Fruit fly (Drosophila melanogaster) whole organism, embryonic: ENCODE measurements around the gene Tasp1.

Source experiments
- Ada2b ChIP-seq: fragments of 200-800 bp; sonication (Bioruptor generic); IDR thresholded peaks from 2 replicates; pipeline ENCODE4 v1.3.6; 2022; ENCODE audit warnings: missing biosample characterization, missing genetic modification characterization
- BEAF-32 ChIP-seq: fragments of 200-800 bp; sonication (Bioruptor generic); optimal IDR thresholded peaks from 3 replicates; lab custom pipeline; 2017; ENCODE audit warnings: missing biosample characterization, missing genetic modification characterization, mild to moderate bottlenecking, moderate library complexity, missing genetic modification reagents
- Bdp1 ChIP-seq: fragments of 200-800 bp; sonication (Bioruptor generic); optimal IDR thresholded peaks from 3 replicates; lab custom pipeline; 2016; ENCODE audit warnings: missing biosample characterization, missing genetic modification characterization
- CG10462 ChIP-seq: fragments of 200-800 bp; sonication (Bioruptor generic); optimal IDR thresholded peaks from 2 replicates; lab custom pipeline; 2016; ENCODE audit warnings: missing biosample characterization, missing genetic modification characterization
- CG11696 ChIP-seq: fragments of 200-800 bp; sonication (Bioruptor generic); IDR thresholded peaks from 2 replicates; pipeline ENCODE4 v1.3.6; 2022; ENCODE audit warnings: missing biosample characterization, missing genetic modification characterization
- CG12155 ChIP-seq: fragments of 200-800 bp; sonication (Bioruptor generic); optimal IDR thresholded peaks from 3 replicates; lab custom pipeline; 2016; ENCODE audit warnings: missing biosample characterization, missing genetic modification characterization
- CG12236 ChIP-seq: fragments of 200-800 bp; sonication (Bioruptor generic); optimal IDR thresholded peaks from 2 replicates; lab custom pipeline; 2016; ENCODE audit warnings: missing biosample characterization, missing genetic modification characterization
- CG14860 ChIP-seq: fragments of 200-800 bp; sonication (Bioruptor generic); IDR thresholded peaks from 3 replicates; pipeline ENCODE4 v1.3.6; 2022; ENCODE audit warnings: missing biosample characterization, missing genetic modification characterization; ENCODE audit not compliant: partially characterized antibody
- CG17186 ChIP-seq: fragments of 200-800 bp; sonication (Bioruptor generic); optimal IDR thresholded peaks from 3 replicates; lab custom pipeline; 2017; ENCODE audit warnings: missing biosample characterization, missing genetic modification reagents, missing genetic modification characterization
- CG2712 ChIP-seq: fragments of 200-800 bp; optimal IDR thresholded peaks from 3 replicates; lab custom pipeline; 2019; ENCODE audit warnings: missing biosample characterization, mild to moderate bottlenecking, missing genetic modification characterization, moderate library complexity
- CG2875 ChIP-seq: fragments of 200-800 bp; sonication (Bioruptor generic); optimal IDR thresholded peaks from 2 replicates; lab custom pipeline; 2017; ENCODE audit warnings: missing biosample characterization, mild to moderate bottlenecking, missing genetic modification characterization, missing genetic modification reagents
- CG32772 ChIP-seq: fragments of 200-800 bp; sonication (Bioruptor generic); IDR thresholded peaks from 2 replicates; pipeline ENCODE4 v1.3.6; 2022; ENCODE audit warnings: missing biosample characterization, missing genetic modification characterization
- CG3726 ChIP-seq: fragments of 200-800 bp; sonication (Bioruptor generic); IDR thresholded peaks from 3 replicates; pipeline ENCODE4, ENCODE4 v1.3.6; 2022; ENCODE audit warnings: missing biosample characterization, missing genetic modification characterization
- CG4328 ChIP-seq: fragments of 200-800 bp; sonication (Bioruptor generic); optimal IDR thresholded peaks from 3 replicates; lab custom pipeline; 2017; ENCODE audit warnings: missing biosample characterization, missing genetic modification reagents, missing genetic modification characterization
- CG4360 ChIP-seq: fragments of 200-800 bp; sonication (Bioruptor generic); IDR thresholded peaks from 2 replicates; pipeline ENCODE4 v1.3.6; 2022; ENCODE audit warnings: missing biosample characterization, missing genetic modification characterization
- CG4730 ChIP-seq: fragments of 200-800 bp; sonication (Bioruptor generic); IDR thresholded peaks from 2 replicates; pipeline ENCODE4 v1.3.6; 2022; ENCODE audit warnings: missing biosample characterization, missing genetic modification characterization
- CG7987 ChIP-seq: fragments of 200-800 bp; sonication (Bioruptor generic); optimal IDR thresholded peaks from 2 replicates; lab custom pipeline; 2018; ENCODE audit warnings: missing biosample characterization, mild to moderate bottlenecking, missing genetic modification characterization, moderate library complexity
- CG9437 ChIP-seq: fragments of 200-800 bp; sonication (Bioruptor generic); optimal IDR thresholded peaks from 2 replicates; lab custom pipeline; 2018; ENCODE audit warnings: missing biosample characterization, mild to moderate bottlenecking, missing genetic modification characterization
- CrebB ChIP-seq: fragments of 200-800 bp; sonication (Bioruptor generic); optimal IDR thresholded peaks from 3 replicates; lab custom pipeline; 2018; ENCODE audit warnings: missing biosample characterization, mild to moderate bottlenecking, missing genetic modification characterization
- Fer1 ChIP-seq: fragments of 200-800 bp; sonication (Bioruptor generic); optimal IDR thresholded peaks from 2 replicates; lab custom pipeline; 2017; ENCODE audit warnings: missing biosample characterization, mild to moderate bottlenecking, missing genetic modification characterization
- Fer2 ChIP-seq: fragments of 200-800 bp; sonication (Bioruptor generic); optimal IDR thresholded peaks from 2 replicates; lab custom pipeline; 2018; ENCODE audit warnings: missing biosample characterization, mild to moderate bottlenecking, missing genetic modification characterization, moderate library complexity
- HmgD ChIP-seq: fragments of 200-800 bp; sonication (Bioruptor generic); optimal IDR thresholded peaks from 3 replicates; lab custom pipeline; 2016; ENCODE audit warnings: missing biosample characterization, missing genetic modification characterization
- Hr78 ChIP-seq, 2 experiments: fragments of 200-800 bp in 1 of 2; fragments of >200 bp in 1 of 2; sonication (Bioruptor generic) in 1 of 2; optimal IDR thresholded peaks; 2 replicates each; lab custom pipeline; 2017 to 2019; ENCODE audit warnings: missing biosample characterization in 2 of 2, missing genetic modification characterization in 2 of 2, mild to moderate bottlenecking in 1 of 2, moderate library complexity in 1 of 2
- NK7.1 ChIP-seq: fragments of 200-800 bp; sonication (Bioruptor generic); optimal IDR thresholded peaks from 3 replicates; lab custom pipeline; 2016; ENCODE audit warnings: missing biosample characterization, missing genetic modification characterization
- Neu2 ChIP-seq: fragments of 200-800 bp; sonication (Bioruptor generic); optimal IDR thresholded peaks from 3 replicates; lab custom pipeline; 2016; ENCODE audit warnings: missing biosample characterization, missing genetic modification characterization, borderline replicate concordance
- Nf-YA ChIP-seq: fragments of 200-800 bp; sonication (Bioruptor generic); IDR thresholded peaks from 2 replicates; pipeline ENCODE4 v1.3.6; 2022; ENCODE audit warnings: missing biosample characterization, missing genetic modification characterization
- NfI ChIP-seq: fragments of 200-800 bp; sonication (Bioruptor generic); optimal IDR thresholded peaks from 3 replicates; lab custom pipeline; 2018; ENCODE audit warnings: missing biosample characterization, mild to moderate bottlenecking, missing genetic modification characterization, moderate library complexity
- Oaz ChIP-seq: fragments of 200-800 bp; sonication (Bioruptor generic); IDR thresholded peaks from 2 replicates; pipeline ENCODE4 v1.3.6; 2022; ENCODE audit warnings: missing biosample characterization, missing genetic modification characterization
- Ssrp ChIP-seq: fragments of 200-800 bp; sonication (Bioruptor generic); optimal IDR thresholded peaks from 2 replicates; lab custom pipeline; 2018; ENCODE audit warnings: missing biosample characterization, mild to moderate bottlenecking, missing genetic modification characterization, moderate library complexity
- Vsx1 ChIP-seq: fragments of 200-800 bp; sonication (Bioruptor generic); optimal IDR thresholded peaks from 2 replicates; lab custom pipeline; 2017; ENCODE audit warnings: missing biosample characterization, mild to moderate bottlenecking, missing genetic modification characterization, missing genetic modification reagents
- ac ChIP-seq: fragments of 200-800 bp; sonication (Bioruptor generic); optimal IDR thresholded peaks from 3 replicates; lab custom pipeline; 2017; ENCODE audit warnings: missing biosample characterization, mild to moderate bottlenecking, missing genetic modification characterization
- aop ChIP-seq: fragments of 200-800 bp; sonication (Bioruptor generic); IDR thresholded peaks from 2 replicates; pipeline ENCODE4 v1.3.6; 2022; ENCODE audit warnings: missing biosample characterization, missing genetic modification characterization
- bab2 ChIP-seq: fragments of 200-800 bp; sonication (Bioruptor generic); optimal IDR thresholded peaks from 2 replicates; lab custom pipeline; 2016; ENCODE audit warnings: missing biosample characterization, missing genetic modification characterization
- bcd ChIP-seq: fragments of 200-800 bp; sonication (Bioruptor generic); optimal IDR thresholded peaks from 2 replicates; lab custom pipeline; 2017; ENCODE audit warnings: missing biosample characterization, mild to moderate bottlenecking, missing genetic modification characterization
- dysf ChIP-seq: fragments of 200-800 bp; sonication (Bioruptor generic); IDR thresholded peaks from 3 replicates; pipeline ENCODE4 v1.3.6; 2022; ENCODE audit warnings: missing biosample characterization, missing genetic modification characterization
- fd102C ChIP-seq: fragments of 200-800 bp; sonication (Bioruptor generic); optimal IDR thresholded peaks from 2 replicates; lab custom pipeline; 2018; ENCODE audit warnings: missing biosample characterization, mild to moderate bottlenecking, missing genetic modification characterization, moderate library complexity
- grau ChIP-seq: fragments of 200-800 bp; optimal IDR thresholded peaks from 3 replicates; lab custom pipeline; 2019; ENCODE audit warnings: missing biosample characterization, mild to moderate bottlenecking, missing genetic modification characterization, moderate library complexity
- grn ChIP-seq: fragments of 200-800 bp; sonication (Bioruptor generic); optimal IDR thresholded peaks from 3 replicates; lab custom pipeline; 2017; ENCODE audit warnings: missing biosample characterization, missing genetic modification characterization
- lola ChIP-seq, 3 experiments: fragments of >200 bp in 2 of 3; fragments of 200-800 bp in 1 of 3; sonication (Bioruptor generic) in 1 of 3; optimal IDR thresholded peaks; 2 replicates each; lab custom pipeline; 2017 to 2019; ENCODE audit warnings: missing biosample characterization in 3 of 3, missing genetic modification characterization in 3 of 3, mild to moderate bottlenecking in 1 of 3, moderate library complexity in 1 of 3
- onecut ChIP-seq: fragments of 200-800 bp; sonication (Bioruptor generic); IDR thresholded peaks from 2 replicates; pipeline ENCODE4 v1.3.6; 2022; ENCODE audit warnings: missing biosample characterization, missing genetic modification characterization
- rib ChIP-seq: fragments of 200-800 bp; sonication (Bioruptor generic); IDR thresholded peaks from 2 replicates; pipeline ENCODE4 v1.3.6; 2022; ENCODE audit warnings: missing biosample characterization, missing genetic modification characterization
- row ChIP-seq: fragments of 200-800 bp; sonication (Bioruptor generic); IDR thresholded peaks from 3 replicates; pipeline ENCODE4 v1.3.6; 2022; ENCODE audit warnings: missing biosample characterization, missing genetic modification characterization
- run ChIP-seq: fragments of 200-800 bp; sonication (Bioruptor generic); optimal IDR thresholded peaks from 3 replicates; lab custom pipeline; 2018; ENCODE audit warnings: missing biosample characterization, mild to moderate bottlenecking, missing genetic modification characterization
- sim ChIP-seq: fragments of 200-800 bp; sonication (Bioruptor generic); IDR thresholded peaks from 2 replicates; pipeline ENCODE4 v1.3.6; 2022; ENCODE audit warnings: missing biosample characterization, missing genetic modification characterization
- sisA ChIP-seq: fragments of 200-800 bp; sonication (Bioruptor generic); IDR thresholded peaks from 2 replicates; pipeline ENCODE4 v1.3.6; 2022; ENCODE audit warnings: missing biosample characterization, missing genetic modification characterization
- ssp ChIP-seq: fragments of 200-800 bp; sonication (Bioruptor generic); IDR thresholded peaks from 2 replicates; pipeline ENCODE4 v1.3.6; 2022; ENCODE audit warnings: missing biosample characterization, missing genetic modification characterization
- tna ChIP-seq: fragments of 200-800 bp; sonication (Bioruptor generic); IDR thresholded peaks from 2 replicates; pipeline ENCODE4 v1.3.6; 2022; ENCODE audit warnings: missing biosample characterization, missing genetic modification characterization; ENCODE audit not compliant: partially characterized antibody
- tx ChIP-seq: fragments of 200-800 bp; sonication (Bioruptor generic); optimal IDR thresholded peaks from 2 replicates; lab custom pipeline; 2016; ENCODE audit warnings: missing biosample characterization, missing genetic modification characterization
- wdn ChIP-seq: fragments of 200-800 bp; sonication (Bioruptor generic); IDR thresholded peaks from 2 replicates; pipeline ENCODE4 v1.3.6; 2022; ENCODE audit warnings: missing biosample characterization, missing genetic modification characterization
- zfh1 ChIP-seq: fragments of 200-800 bp; sonication (Bioruptor generic); IDR thresholded peaks from 3 replicates; pipeline ENCODE4 v1.3.6; 2022; ENCODE audit warnings: missing biosample characterization, missing genetic modification characterization

The Tasp1 gene

DNA sequence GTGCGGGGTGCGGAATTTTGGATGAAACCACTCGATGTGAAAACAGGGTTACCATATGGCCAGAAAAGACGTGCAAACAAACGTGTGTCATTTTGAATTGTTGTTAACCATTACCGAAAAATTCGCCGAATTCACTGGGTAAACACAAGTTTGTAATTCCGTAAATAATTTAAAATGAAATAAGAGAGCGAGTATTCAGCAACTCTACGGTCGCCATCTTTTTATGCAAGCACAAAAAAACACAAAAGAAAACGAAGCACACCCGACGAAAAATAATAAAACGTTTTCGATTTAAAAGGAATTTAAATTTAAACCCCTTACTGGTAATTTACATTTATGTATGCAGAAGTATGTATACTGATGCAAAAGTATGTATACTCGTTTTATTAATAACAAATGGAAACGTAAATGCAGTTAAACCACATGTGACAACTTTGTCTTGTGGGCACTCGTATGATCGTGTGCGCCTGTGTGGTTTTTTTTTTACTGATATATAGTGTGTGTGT is 41.4 kb downstream of the Tasp1 start (continued):
- peak; percentile 80 for TF ChIP-seq sisA (GFP tag; lab: Robert Waterston, UW)
- no peak for TF ChIP-seq grn (GFP tag; lab: Kevin White, UChicago)
- peak; percentile 87 for TF ChIP-seq Fer2
- TF ChIP-seq NfI (GFP tag; lab: Kevin White, UChicago): peak; percentile 91
- TF ChIP-seq CG17186 (GFP tag; lab: Kevin White, UChicago): peak; percentile 68
- TF ChIP-seq HmgD (GFP tag; lab: Kevin White, UChicago): peak; percentile 53
- peak; percentile 79 for TF ChIP-seq tx (GFP tag; lab: Kevin White, UChicago)
- peak; percentile 72 for TF ChIP-seq CG7987 (GFP tag; lab: Kevin White, UChicago)
- TF ChIP-seq CG2712 (tag; lab: Kevin White, UChicago): peak; percentile 97
- peak; percentile 79 for TF ChIP-seq CG9437
- peak; percentile 95 for TF ChIP-seq zfh1 (GFP tag; lab: Robert Waterston, UW)
- TF ChIP-seq lola (GFP tag; optimal IDR thresholded peaks at IDR 0.05; lab: Kevin White, UChicago): peak in 2 of 3 experiments; percentile 13 to 89
- TF ChIP-seq CG4730: peak; percentile 87
- peak; percentile 68 for TF ChIP-seq ssp (GFP tag; lab: Robert Waterston, UW)
- TF ChIP-seq Fer1 (GFP tag; lab: Kevin White, UChicago): peak; percentile 97
- TF ChIP-seq onecut (GFP tag; lab: Robert Waterston, UW): peak; percentile 62
- peak; percentile 78 for TF ChIP-seq sim (GFP tag; lab: Robert Waterston, UW)
- peak; percentile 84 for TF ChIP-seq bab2 (GFP tag; lab: Kevin White, UChicago)
- peak; percentile 30 for TF ChIP-seq Neu2 (GFP tag; lab: Kevin White, UChicago)
- peak; percentile 95 for TF ChIP-seq dysf (GFP tag; lab: Robert Waterston, UW)
- no peak for TF ChIP-seq CG14860 (GFP tag; lab: Robert Waterston, UW)
- peak; percentile 89 for TF ChIP-seq CG32772
- TF ChIP-seq fd102C: peak; percentile 43
- TF ChIP-seq CG4328 (GFP tag; lab: Kevin White, UChicago): peak; percentile 75
- peak; percentile 88 for TF ChIP-seq NK7.1 (GFP tag; lab: Kevin White, UChicago)
- TF ChIP-seq CG2875: peak; percentile 85
- TF ChIP-seq BEAF-32 (GFP tag; lab: Kevin White, UChicago): no peak
- TF ChIP-seq Nf-YA: peak; percentile 74; the same call in 1 of the 2 replicates
- TF ChIP-seq CrebB (tag; lab: Kevin White, UChicago): peak; percentile 94
- peak; percentile 88 for TF ChIP-seq rib (GFP tag; lab: Robert Waterston, UW)
- TF ChIP-seq CG4360 (GFP tag; lab: Robert Waterston, UW): peak; percentile 72; the same call in 1 of the 2 replicates
- TF ChIP-seq tna (GFP tag; lab: Robert Waterston, UW): no peak
- TF ChIP-seq row: peak; percentile 97
- peak; percentile 92 for TF ChIP-seq Ssrp
- TF ChIP-seq bcd (GFP tag; lab: Kevin White, UChicago): peak; percentile 88
- TF ChIP-seq CG10462 (GFP tag; lab: Kevin White, UChicago): peak; percentile 86
- TF ChIP-seq CG11696: peak; percentile 87
- peak; percentile 87 for TF ChIP-seq Ada2b
- peak; percentile 60 for TF ChIP-seq ac (GFP tag; lab: Kevin White, UChicago)
- TF ChIP-seq grau (tag; lab: Kevin White, UChicago): peak; percentile 91
- TF ChIP-seq CG3726 (GFP tag; lab: Robert Waterston, UW): peak; percentile 77; the same call in 1 of the 3 replicates
- TF ChIP-seq aop (GFP tag; lab: Robert Waterston, UW): peak; percentile 71
- peak; percentile 77 for TF ChIP-seq Vsx1 (GFP tag; lab: Kevin White, UChicago)
- TF ChIP-seq Hr78 (GFP tag; optimal IDR thresholded peaks at IDR 0.05; lab: Kevin White, UChicago): peak in 1 of 2 experiments; percentile 72
- peak; percentile 93 for TF ChIP-seq CG12155 (GFP tag; lab: Kevin White, UChicago)
- TF ChIP-seq run (tag; lab: Kevin White, UChicago): peak; percentile 95
- TF ChIP-seq wdn (GFP tag; lab: Robert Waterston, UW): peak; percentile 86
- TF ChIP-seq Bdp1 (GFP tag; lab: Kevin White, UChicago): peak; percentile 84
- peak; percentile 86 for TF ChIP-seq CG12236 (GFP tag; lab: Kevin White, UChicago)
- peak; percentile 83 for TF ChIP-seq Oaz (GFP tag; lab: Robert Waterston, UW)
